Worm (Caenorhabditis elegans) whole organism, young adult: ENCODE data around the gene T20G5.13.

ENCODE experiments used
- B0035.1 ChIP-seq: sonication (generic microtip); optimal IDR thresholded peaks from 2 replicates; lab custom pipeline; 2016; ENCODE audit warnings: missing genetic modification characterization, mild to moderate bottlenecking, missing compliant biosample characterization, missing genotype, missing genetic modification reagents
- F33H1.4 ChIP-seq: fragments of 200-800 bp; sonication (Bioruptor generic); IDR thresholded peaks from 2 replicates; pipeline ENCODE4 v1.3.6; 2022; ENCODE audit warnings: missing genetic modification reagents, missing genetic modification characterization, missing compliant biosample characterization
- akir-1 ChIP-seq: fragments of 200-800 bp; sonication (Bioruptor generic); optimal IDR thresholded peaks from 2 replicates; lab custom pipeline; 2018; ENCODE audit warnings: mild to moderate bottlenecking, missing genetic modification characterization, moderate library complexity, missing compliant biosample characterization
- ceh-91 ChIP-seq: fragments of 200-800 bp; sonication (Bioruptor generic); IDR thresholded peaks from 2 replicates; pipeline ENCODE4 v1.3.6; 2022; ENCODE audit warnings: missing genetic modification reagents, missing genetic modification characterization, missing compliant biosample characterization
- lin-54 ChIP-seq: fragments of 200-800 bp; sonication (Bioruptor generic); optimal IDR thresholded peaks from 2 replicates; lab custom pipeline; 2018; ENCODE audit warnings: mild to moderate bottlenecking, missing genetic modification characterization, missing compliant biosample characterization
- lsl-1 ChIP-seq: fragments of 200-800 bp; sonication (Bioruptor generic); optimal IDR thresholded peaks from 2 replicates; lab custom pipeline; 2018; ENCODE audit warnings: mild to moderate bottlenecking, missing genetic modification characterization, moderate library complexity, missing compliant biosample characterization
- nfyb-1 ChIP-seq: fragments of 200-800 bp; sonication (Bioruptor generic); IDR thresholded peaks from 2 replicates; pipeline ENCODE4 v1.3.6; 2022; ENCODE audit warnings: missing genetic modification reagents, missing genetic modification characterization, missing compliant biosample characterization
- nhr-90 ChIP-seq: sonication (generic microtip); optimal IDR thresholded peaks from 2 replicates; lab custom pipeline; 2016; ENCODE audit warnings: missing genotype, mild to moderate bottlenecking, missing genetic modification characterization, missing compliant biosample characterization
- rec-8 ChIP-seq, 2 experiments: sonication (generic microtip); optimal IDR thresholded peaks; 2 replicates each; lab custom pipeline; 2016; ENCODE audit warnings: mild to moderate bottlenecking in 2 of 2, missing genetic modification characterization in 2 of 2, missing genetic modification reagents in 2 of 2, missing genotype in 2 of 2, missing biosample characterization in 1 of 2, missing compliant biosample characterization in 1 of 2, moderate library complexity in 1 of 2
- repo-1 ChIP-seq: sonication (generic microtip); optimal IDR thresholded peaks from 2 replicates; lab custom pipeline; 2017; ENCODE audit warnings: mild to moderate bottlenecking, missing genetic modification characterization, missing compliant biosample characterization
- unc-130 ChIP-seq: sonication (generic microtip); optimal IDR thresholded peaks from 2 replicates; lab custom pipeline; 2016; ENCODE audit warnings: missing genetic modification reagents, missing genetic modification characterization, missing compliant biosample characterization
- ztf-26 ChIP-seq: sonication (generic microtip); optimal IDR thresholded peaks from 2 replicates; lab custom pipeline; 2017; ENCODE audit warnings: missing genetic modification characterization, missing compliant biosample characterization
- ztf-28 ChIP-seq: fragments of 200-800 bp; sonication (Bioruptor generic); IDR thresholded peaks from 2 replicates; pipeline ENCODE4 v1.3.6; 2022; ENCODE audit warnings: missing genetic modification reagents, missing genetic modification characterization, missing compliant biosample characterization

ce11 chrIII:10240073-10240472, 38.9 kb upstream of the T20G5.13 start:
- no peak for TF ChIP-seq nhr-90
- TF ChIP-seq repo-1 (tag; lab: Kevin White, UChicago), result no peak
- no peak for TF ChIP-seq ztf-28 (GFP tag; lab: Robert Waterston, UW)
- TF ChIP-seq F33H1.4, result no peak
- TF ChIP-seq B0035.1 (tag; lab: Kevin White, UChicago), result no peak
- TF ChIP-seq akir-1 (GFP tag; lab: Kevin White, UChicago), result no peak
- no peak for TF ChIP-seq ceh-91
- no peak for TF ChIP-seq rec-8 (tag; optimal IDR thresholded peaks at IDR 0.05; lab: Kevin White, UChicago)
- no peak for TF ChIP-seq unc-130 (GFP tag; lab: Kevin White, UChicago)
- TF ChIP-seq nfyb-1, result no peak
- TF ChIP-seq ztf-26 (tag; lab: Kevin White, UChicago), result no peak
- TF ChIP-seq lsl-1 (GFP tag; lab: Kevin White, UChicago), result no peak
- no peak for TF ChIP-seq lin-54 (GFP tag; lab: Kevin White, UChicago)
